Worm (Caenorhabditis elegans): ENCODE data around the gene tag-124.

Gene tag-124

DNA sequence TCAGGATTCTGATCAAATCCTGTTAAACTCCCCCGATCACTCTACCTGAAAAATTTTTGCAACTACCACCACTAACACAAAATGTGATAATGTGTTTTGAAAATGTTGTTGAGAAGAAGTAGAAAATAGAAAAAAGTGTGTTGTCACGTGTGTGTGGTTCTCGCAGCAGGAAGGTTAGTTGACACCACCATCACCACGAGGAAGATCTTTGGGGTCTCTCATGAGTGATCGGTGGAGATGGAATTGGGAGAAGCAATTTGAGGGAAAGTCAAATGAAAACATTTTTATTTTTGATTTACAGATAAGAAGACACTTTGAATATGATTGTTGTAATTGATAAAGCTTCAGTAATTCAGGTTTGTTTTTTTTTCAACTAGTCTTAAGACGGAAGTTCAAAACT lies 10.6 kb downstream of the tag-124 start (continued):
- TF ChIP-seq lin-35 (GFP tag; optimal IDR thresholded peaks at IDR 0.05) (peak; percentile 34 to 65), swsn-7 (tag; optimal IDR thresholded peaks at IDR 0.05) (peak; percentile 6), blmp-1 (tag; optimal IDR thresholded peaks at IDR 0.05) (peak; percentile 86), egl-13 (tag; optimal IDR thresholded peaks at IDR 0.05) (no peak), C16A3.4 (tag; optimal IDR thresholded peaks at IDR 0.05) (peak; percentile 53), mep-1 (tag; optimal IDR thresholded peaks at IDR 0.05) (peak; percentile 24), mab-9 (GFP tag; IDR thresholded peaks at IDR 0.05) (no peak), sup-37 (GFP tag; optimal IDR thresholded peaks at IDR 0.05) (no peak), nhr-71 (tag; optimal IDR thresholded peaks at IDR 0.05) (peak; percentile 88), ceh-90 (tag; optimal IDR thresholded peaks at IDR 0.05) (no peak)

DNA sequence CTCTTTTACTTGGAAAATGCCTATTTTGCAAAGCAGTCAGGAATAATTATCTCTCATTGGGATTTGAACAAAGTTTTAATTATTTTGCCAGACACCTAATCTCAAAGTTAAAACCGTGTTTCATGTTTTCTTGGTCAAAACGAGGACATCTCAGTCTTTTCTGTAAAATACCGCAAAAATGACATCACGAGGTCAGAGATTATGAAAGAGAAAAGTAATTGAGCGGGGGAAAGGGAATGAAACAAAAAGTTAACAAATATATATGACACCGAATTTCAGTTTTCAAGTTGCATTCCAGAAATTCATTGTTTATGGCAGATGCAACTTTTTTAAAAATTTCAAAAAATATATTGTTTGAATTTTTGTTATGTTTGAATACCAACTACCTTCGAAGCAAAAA lies 11.5 kb downstream of the tag-124 start:
- TF ChIP-seq blmp-1 (tag; optimal IDR thresholded peaks at IDR 0.05) (peak; percentile 76), nhr-19 (GFP tag; conservative IDR thresholded peaks at IDR 0.05) (peak; percentile 56), nhr-20 (tag; optimal IDR thresholded peaks at IDR 0.05) (peak; percentile 55), efl-1 (optimal IDR thresholded peaks at IDR 0.05) (no peak), efl-1 (GFP tag; optimal IDR thresholded peaks at IDR 0.05 in 1 of 2) (peak in 1 of 2 experiments; percentile 50), C16A3.4 (tag; optimal IDR thresholded peaks at IDR 0.05) (no peak), dpl-1 (GFP tag; optimal IDR thresholded peaks at IDR 0.05) (no peak), nhr-28 (tag; optimal IDR thresholded peaks at IDR 0.05) (no peak), nhr-85 (tag) (peak; percentile 70), F16B12.6 (tag; optimal IDR thresholded peaks at IDR 0.05) (no peak), lin-14 (GFP tag; optimal IDR thresholded peaks at IDR 0.05) (peak; percentile 5), unc-98 (GFP tag; IDR thresholded peaks at IDR 0.05) (no peak), fos-1 (tag; optimal IDR thresholded peaks at IDR 0.05) (no peak), sup-37 (GFP tag; optimal IDR thresholded peaks at IDR 0.05) (no peak), tbx-2 (tag; optimal IDR thresholded peaks at IDR 0.05) (no peak), fkh-10 (GFP tag; optimal IDR thresholded peaks at IDR 0.05) (no peak), sox-4 (tag; optimal IDR thresholded peaks at IDR 0.05) (no peak), snu-23 (GFP tag; optimal IDR thresholded peaks at IDR 0.05) (peak; percentile 25), skn-1 (tag; optimal IDR thresholded peaks at IDR 0.05) (no peak), nhr-71 (tag; optimal IDR thresholded peaks at IDR 0.05) (peak; percentile 45), ceh-8 (GFP tag; optimal IDR thresholded peaks at IDR 0.05) (no peak)

DNA sequence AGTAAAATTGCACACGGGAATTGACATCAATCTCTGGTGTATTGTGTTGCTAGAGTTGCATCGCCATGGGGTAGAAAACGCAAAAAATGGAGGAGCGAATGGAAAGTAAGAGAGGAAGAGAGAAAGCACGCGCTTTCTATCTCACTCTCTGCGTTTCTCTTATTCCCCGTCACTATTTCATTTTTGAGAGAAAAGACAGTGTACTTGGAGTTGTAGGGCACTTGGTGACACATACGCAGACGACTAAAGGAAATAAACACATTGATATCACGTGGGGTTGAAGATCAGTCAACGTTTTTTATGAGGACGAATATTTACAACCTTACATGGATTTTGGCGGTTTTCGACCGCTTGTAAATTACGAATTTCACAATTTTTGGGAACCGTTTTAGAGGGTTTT lies 12.3 kb downstream of the tag-124 start:
- TF ChIP-seq pqm-1 (tag; optimal IDR thresholded peaks at IDR 0.05) (no peak), snpc-4 (tag; optimal IDR thresholded peaks at IDR 0.05) (peak; percentile 74), nhr-77 (tag; optimal IDR thresholded peaks at IDR 0.05) (peak; percentile 88), egl-27 (tag; optimal IDR thresholded peaks at IDR 0.05) (peak; percentile 91 to 94), C04F5.9 (tag; optimal IDR thresholded peaks at IDR 0.05) (peak; percentile 73), fkh-10 (GFP tag; optimal IDR thresholded peaks at IDR 0.05) (peak; percentile 69), ets-5 (GFP tag; IDR thresholded peaks at IDR 0.05) (no peak), jun-1 (tag; optimal IDR thresholded peaks at IDR 0.05) (peak; percentile 95), nhr-47 (tag; optimal IDR thresholded peaks at IDR 0.05) (peak; percentile 95), nhr-76 (tag; optimal IDR thresholded peaks at IDR 0.05) (no peak), ztf-4 (tag; optimal IDR thresholded peaks at IDR 0.05) (peak; percentile 91), nhr-11 (tag; optimal IDR thresholded peaks at IDR 0.05) (peak; percentile 99), tbx-2 (tag; optimal IDR thresholded peaks at IDR 0.05) (peak; percentile 96), nhr-20 (tag; optimal IDR thresholded peaks at IDR 0.05) (peak; percentile 100), nhr-90 (tag; optimal IDR thresholded peaks at IDR 0.05; ENCODE audit: poor library complexity) (peak; percentile 95), C34B4.2 (tag; optimal IDR thresholded peaks at IDR 0.05) (no peak), rnt-1 (tag; optimal IDR thresholded peaks at IDR 0.05) (peak; percentile 95), ceh-90 (tag; optimal IDR thresholded peaks at IDR 0.05) (no peak), xbp-1 (tag; optimal IDR thresholded peaks at IDR 0.05) (peak; percentile 96), zip-4 (GFP tag; optimal IDR thresholded peaks at IDR 0.05) (peak; percentile 74), mab-9 (GFP tag; IDR thresholded peaks at IDR 0.05) (peak; percentile 71), C16A3.4 (tag; optimal IDR thresholded peaks at IDR 0.05) (peak; percentile 97), mdl-1 (tag; optimal IDR thresholded peaks at IDR 0.05) (peak; percentile 95 to 100), hlh-4 (tag; optimal IDR thresholded peaks at IDR 0.05) (no peak), grh-1 (GFP tag; IDR thresholded peaks at IDR 0.05) (peak; percentile 85), swsn-7 (tag; optimal IDR thresholded peaks at IDR 0.05) (peak; percentile 94), isw-1 (GFP tag; IDR thresholded peaks at IDR 0.05) (peak; percentile 79), fkh-8 (tag; optimal IDR thresholded peaks at IDR 0.05) (peak; percentile 95), sox-4 (tag; optimal IDR thresholded peaks at IDR 0.05) (peak; percentile 72), ceh-8 (GFP tag; optimal IDR thresholded peaks at IDR 0.05) (peak; percentile 41), elt-3 (tag; optimal IDR thresholded peaks at IDR 0.05) (peak in 5 of 6 experiments; percentile 40 to 99 (median 95)), unc-86 (tag; optimal IDR thresholded peaks at IDR 0.05) (peak; percentile 76)
